ENCODE assay signal across 1 fruit fly cellular context in genomic region chrX:17829083-17829997, dm6.
TF ChIP-seq lines count a peak whose summit lies in the region.

No protein-coding gene starts in this region.

TF ChIP-seq in whole organism, embryonic, 481 proteins besides CTCF, POLR2A, EP300 and RAD21 (continued from another document and continues in another):
- peak; percentile 65 for TF ChIP-seq CG3407 (GFP tag; optimal IDR thresholded peaks at IDR 0.05; lab: Kevin White, UChicago)
- TF ChIP-seq CG10543 (GFP tag; optimal IDR thresholded peaks at IDR 0.05; lab: Kevin White, UChicago), result no peak
- TF ChIP-seq Lhr (GFP tag; optimal IDR thresholded peaks at IDR 0.05; lab: Kevin White, UChicago), result peak; percentile 70
- peak; percentile 34; the same call in 1 of the 2 replicates for TF ChIP-seq CG32772 (GFP tag; IDR thresholded peaks at IDR 0.05; lab: Robert Waterston, UW)
- TF ChIP-seq Hmr (GFP tag; optimal IDR thresholded peaks at IDR 0.05; lab: Kevin White, UChicago), result peak; percentile 7
- TF ChIP-seq CG33557 (GFP tag; optimal IDR thresholded peaks at IDR 0.05; lab: Kevin White, UChicago), result peak; percentile 79
- no peak for TF ChIP-seq da (GFP tag; optimal IDR thresholded peaks at IDR 0.05; lab: Kevin White, UChicago)
- no peak for TF ChIP-seq shn (GFP tag; optimal IDR thresholded peaks at IDR 0.05; lab: Kevin White, UChicago)
- TF ChIP-seq CG14667 (GFP tag; IDR thresholded peaks at IDR 0.05; lab: Robert Waterston, UW), result no peak
- TF ChIP-seq Atf6 (GFP tag; IDR thresholded peaks at IDR 0.05; lab: Robert Waterston, UW), result no peak
- TF ChIP-seq Meics (GFP tag; optimal IDR thresholded peaks at IDR 0.05; lab: Kevin White, UChicago), result no peak
- TF ChIP-seq Bgb (GFP tag; IDR thresholded peaks at IDR 0.05; lab: Robert Waterston, UW; ENCODE audit: partially characterized antibody), result no peak
- TF ChIP-seq kay (GFP tag; optimal IDR thresholded peaks at IDR 0.05; lab: Kevin White, UChicago), result peak; percentile 10
- peak; percentile 54 for TF ChIP-seq CG4820 (GFP tag; optimal IDR thresholded peaks at IDR 0.05; lab: Kevin White, UChicago)
- no peak for TF ChIP-seq Sry-β (GFP tag; optimal IDR thresholded peaks at IDR 0.05; lab: Kevin White, UChicago)
- TF ChIP-seq CG3838 (GFP tag; optimal IDR thresholded peaks at IDR 0.05; lab: Kevin White, UChicago), result no peak
- TF ChIP-seq CG13123 (GFP tag; optimal IDR thresholded peaks at IDR 0.05; lab: Kevin White, UChicago), result no peak
- TF ChIP-seq ham (GFP tag; IDR thresholded peaks at IDR 0.05; lab: Robert Waterston, UW), result no peak
- TF ChIP-seq Fer3 (tag; optimal IDR thresholded peaks at IDR 0.05; lab: Kevin White, UChicago), result peak; percentile 14
- TF ChIP-seq Atf3 (GFP tag; optimal IDR thresholded peaks at IDR 0.05; lab: Kevin White, UChicago), result no peak
- no peak for TF ChIP-seq Kr (GFP tag; optimal IDR thresholded peaks at IDR 0.05; lab: Kevin White, UChicago)
- no peak for TF ChIP-seq Opbp (GFP tag; IDR thresholded peaks at IDR 0.05; lab: Robert Waterston, UW; ENCODE audit: partially characterized antibody)
- no peak for TF ChIP-seq CG3995 (GFP tag; optimal IDR thresholded peaks at IDR 0.05; lab: Kevin White, UChicago)
- TF ChIP-seq Deaf1 (tag; optimal IDR thresholded peaks at IDR 0.05; lab: Kevin White, UChicago), result peak; percentile 31
- peak; percentile 14; the same call in 1 of the 2 replicates for TF ChIP-seq seq (GFP tag; IDR thresholded peaks at IDR 0.05; lab: Robert Waterston, UW)
- no peak for TF ChIP-seq CG11398 (GFP tag; optimal IDR thresholded peaks at IDR 0.05; lab: Kevin White, UChicago)
- peak; percentile 80 for TF ChIP-seq p53 (GFP tag; optimal IDR thresholded peaks at IDR 0.05; lab: Kevin White, UChicago)
- no peak for TF ChIP-seq psq (GFP tag; optimal IDR thresholded peaks at IDR 0.05; lab: Kevin White, UChicago)
- TF ChIP-seq Hey (tag; optimal IDR thresholded peaks at IDR 0.05; lab: Kevin White, UChicago), result no peak
- TF ChIP-seq pb (GFP tag; optimal IDR thresholded peaks at IDR 0.05; lab: Kevin White, UChicago), result no peak
- TF ChIP-seq otp (GFP tag; IDR thresholded peaks at IDR 0.05; lab: Robert Waterston, UW), result no peak
- TF ChIP-seq fu2 (GFP tag; optimal IDR thresholded peaks at IDR 0.05; lab: Kevin White, UChicago), result no peak
- TF ChIP-seq pnt (GFP tag; optimal IDR thresholded peaks at IDR 0.05; lab: Kevin White, UChicago), result no peak
- no peak for TF ChIP-seq Elba2 (GFP tag; optimal IDR thresholded peaks at IDR 0.05; lab: Kevin White, UChicago)
- no peak for TF ChIP-seq Sin3A (optimal IDR thresholded peaks at IDR 0.05; lab: Kevin White, UChicago)
- no peak for TF ChIP-seq Tbp (GFP tag; optimal IDR thresholded peaks at IDR 0.05; lab: Kevin White, UChicago)
- 0 out of 2 replicates have a peak, but pooled peaks have one; percentile 6 for TF ChIP-seq CG5953 (GFP tag; IDR thresholded peaks at IDR 0.05; lab: Robert Waterston, UW)
- TF ChIP-seq ssp (GFP tag; IDR thresholded peaks at IDR 0.05; lab: Robert Waterston, UW), result no peak
- no peak for TF ChIP-seq pzg (GFP tag; optimal IDR thresholded peaks at IDR 0.05; lab: Kevin White, UChicago)
- no peak for TF ChIP-seq ato (GFP tag; IDR thresholded peaks at IDR 0.05; lab: Robert Waterston, UW; ENCODE audit: partially characterized antibody)
- no peak for TF ChIP-seq rib (GFP tag; IDR thresholded peaks at IDR 0.05; lab: Robert Waterston, UW)
- TF ChIP-seq CG2712 (tag; optimal IDR thresholded peaks at IDR 0.05; lab: Kevin White, UChicago), result peak; percentile 88
- no peak; the same call in 1 of the 2 replicates for TF ChIP-seq vvl (GFP tag; IDR thresholded peaks at IDR 0.05; lab: Robert Waterston, UW)
- peak; percentile 48 for TF ChIP-seq PHDP (tag; optimal IDR thresholded peaks at IDR 0.05; lab: Kevin White, UChicago)
- no peak for TF ChIP-seq bbx (GFP tag; IDR thresholded peaks at IDR 0.05; lab: Robert Waterston, UW; ENCODE audit: partially characterized antibody)
- TF ChIP-seq CG12299 (tag; optimal IDR thresholded peaks at IDR 0.05; lab: Kevin White, UChicago), result no peak
- TF ChIP-seq CG8359 (GFP tag; optimal IDR thresholded peaks at IDR 0.05; lab: Kevin White, UChicago; ENCODE audit: borderline replicate concordance), result peak; percentile 63
- peak; percentile 29 for TF ChIP-seq Six4 (GFP tag; optimal IDR thresholded peaks at IDR 0.05; lab: Kevin White, UChicago)
- TF ChIP-seq cas (GFP tag; IDR thresholded peaks at IDR 0.05; lab: Robert Waterston, UW), result no peak
- no peak for TF ChIP-seq MBD-R2 (GFP tag; IDR thresholded peaks at IDR 0.05; lab: Robert Waterston, UW)
- peak; percentile 60 for TF ChIP-seq CG12219 (GFP tag; optimal IDR thresholded peaks at IDR 0.05; lab: Kevin White, UChicago)
- TF ChIP-seq CG12236 (GFP tag; optimal IDR thresholded peaks at IDR 0.05; lab: Kevin White, UChicago), result peak; percentile 10
- TF ChIP-seq pros (GFP tag; optimal IDR thresholded peaks at IDR 0.05; lab: Kevin White, UChicago), result peak; percentile 72
- peak; percentile 78 for TF ChIP-seq CoRest (tag; optimal IDR thresholded peaks at IDR 0.05; lab: Kevin White, UChicago)
- no peak for TF ChIP-seq ind (GFP tag; optimal IDR thresholded peaks at IDR 0.05; lab: Kevin White, UChicago)
- TF ChIP-seq Lim3 (GFP tag; IDR thresholded peaks at IDR 0.05; lab: Robert Waterston, UW), result no peak
- TF ChIP-seq TFAM (GFP tag; optimal IDR thresholded peaks at IDR 0.05; lab: Kevin White, UChicago), result peak; percentile 10
- peak; percentile 76 for TF ChIP-seq CG10267 (tag; optimal IDR thresholded peaks at IDR 0.05; lab: Kevin White, UChicago)
- TF ChIP-seq dati (GFP tag; IDR thresholded peaks at IDR 0.05; lab: Robert Waterston, UW), result no peak
- TF ChIP-seq Awh (GFP tag; IDR thresholded peaks at IDR 0.05; lab: Robert Waterston, UW), result no peak
- no peak for TF ChIP-seq slou (GFP tag; optimal IDR thresholded peaks at IDR 0.05; lab: Kevin White, UChicago)
- TF ChIP-seq C15 (GFP tag; IDR thresholded peaks at IDR 0.05; lab: Robert Waterston, UW), result no peak
- no peak for TF ChIP-seq CrebB (tag; optimal IDR thresholded peaks at IDR 0.05; lab: Kevin White, UChicago)
- peak; percentile 14 for TF ChIP-seq CG10462 (GFP tag; optimal IDR thresholded peaks at IDR 0.05; lab: Kevin White, UChicago)
- TF ChIP-seq Blimp-1 (GFP tag; optimal IDR thresholded peaks at IDR 0.05; lab: Kevin White, UChicago), result peak; percentile 50
- TF ChIP-seq CG31224 (GFP tag; IDR thresholded peaks at IDR 0.05; lab: Robert Waterston, UW), result no peak
- TF ChIP-seq pfk (GFP tag; optimal IDR thresholded peaks at IDR 0.05; lab: Kevin White, UChicago), result no peak
- no peak for TF ChIP-seq NK7.1 (GFP tag; optimal IDR thresholded peaks at IDR 0.05; lab: Kevin White, UChicago)
- no peak for TF ChIP-seq vfl (GFP tag; optimal IDR thresholded peaks at IDR 0.05; lab: Kevin White, UChicago)
- no peak for TF ChIP-seq Hmx (GFP tag; optimal IDR thresholded peaks at IDR 0.05; lab: Kevin White, UChicago)
- no peak for TF ChIP-seq bab2 (GFP tag; optimal IDR thresholded peaks at IDR 0.05; lab: Kevin White, UChicago)
- peak; percentile 61 for TF ChIP-seq CG7271 (tag; optimal IDR thresholded peaks at IDR 0.05; lab: Kevin White, UChicago)
- peak; percentile 56 to 69 for TF ChIP-seq chif (GFP tag; optimal IDR thresholded peaks at IDR 0.05; lab: Kevin White, UChicago)
- TF ChIP-seq Asciz (GFP tag; optimal IDR thresholded peaks at IDR 0.05; lab: Kevin White, UChicago), result peak; percentile 71
- TF ChIP-seq CG2889 (GFP tag; IDR thresholded peaks at IDR 0.05; lab: Robert Waterston, UW), result no peak
- TF ChIP-seq sens (GFP tag; lab: Kevin White, UChicago), result peak; percentile 90
- no peak for TF ChIP-seq peb (GFP tag; IDR thresholded peaks at IDR 0.05; lab: Robert Waterston, UW)
- TF ChIP-seq Gug (GFP tag; IDR thresholded peaks at IDR 0.05; lab: Robert Waterston, UW), result no peak; the same call in 3 of the 4 replicates
- TF ChIP-seq ttk (GFP tag; IDR thresholded peaks at IDR 0.05; lab: Robert Waterston, UW), result 0 out of 2 replicates have a peak, but pooled peaks have one; percentile 9
- no peak for TF ChIP-seq D (optimal IDR thresholded peaks at IDR 0.05; lab: Kevin White, UChicago)
- TF ChIP-seq D (GFP tag; optimal IDR thresholded peaks at IDR 0.05; lab: Kevin White, UChicago), result peak; percentile 79
- TF ChIP-seq CG18011 (GFP tag; optimal IDR thresholded peaks at IDR 0.05; lab: Kevin White, UChicago), result no peak
- TF ChIP-seq nau (GFP tag; optimal IDR thresholded peaks at IDR 0.05; lab: Kevin White, UChicago), result peak; percentile 47
- peak; percentile 42 for TF ChIP-seq CG1233 (GFP tag; optimal IDR thresholded peaks at IDR 0.05; lab: Kevin White, UChicago)
- no peak for TF ChIP-seq Aef1 (GFP tag; IDR thresholded peaks at IDR 0.05; lab: Robert Waterston, UW)
- TF ChIP-seq aop (GFP tag; IDR thresholded peaks at IDR 0.05; lab: Robert Waterston, UW), result no peak
- no peak for TF ChIP-seq Doc2 (GFP tag; IDR thresholded peaks at IDR 0.05; lab: Robert Waterston, UW)
- no peak for TF ChIP-seq gt (GFP tag; IDR thresholded peaks at IDR 0.05; lab: Robert Waterston, UW)
- TF ChIP-seq Dbx (GFP tag; IDR thresholded peaks at IDR 0.05; lab: Robert Waterston, UW), result no peak
- TF ChIP-seq ranshi (GFP tag; IDR thresholded peaks at IDR 0.05; lab: Robert Waterston, UW), result 0 out of 2 replicates have a peak, but pooled peaks have one; percentile 11
- no peak for TF ChIP-seq Side (GFP tag; optimal IDR thresholded peaks at IDR 0.05; lab: Kevin White, UChicago)
- no peak for TF ChIP-seq Poxn (GFP tag; IDR thresholded peaks at IDR 0.05; lab: Robert Waterston, UW)
- TF ChIP-seq tgo (GFP tag; IDR thresholded peaks at IDR 0.05; lab: Robert Waterston, UW), result no peak
- no peak for TF ChIP-seq sim (GFP tag; IDR thresholded peaks at IDR 0.05; lab: Robert Waterston, UW)
- no peak for TF ChIP-seq dpn (GFP tag; optimal IDR thresholded peaks at IDR 0.05; lab: Kevin White, UChicago)
- peak; percentile 53 for TF ChIP-seq ac (GFP tag; optimal IDR thresholded peaks at IDR 0.05; lab: Kevin White, UChicago)
- TF ChIP-seq nmo (GFP tag; optimal IDR thresholded peaks at IDR 0.05; lab: Kevin White, UChicago), result peak; percentile 87
- peak; percentile 38 for TF ChIP-seq sisA (GFP tag; IDR thresholded peaks at IDR 0.05; lab: Robert Waterston, UW)
- peak; percentile 62 for TF ChIP-seq CG2875 (GFP tag; optimal IDR thresholded peaks at IDR 0.05; lab: Kevin White, UChicago)
- TF ChIP-seq CG4404 (GFP tag; IDR thresholded peaks at IDR 0.05; lab: Robert Waterston, UW), result peak; percentile 61
- TF ChIP-seq stwl (tag; optimal IDR thresholded peaks at IDR 0.05; lab: Kevin White, UChicago), result no peak
- TF ChIP-seq al (GFP tag; IDR thresholded peaks at IDR 0.05; lab: Robert Waterston, UW), result no peak
- peak; percentile 73 for TF ChIP-seq gcm (GFP tag; optimal IDR thresholded peaks at IDR 0.05; lab: Kevin White, UChicago)
- peak; percentile 78 for TF ChIP-seq zen (tag; optimal IDR thresholded peaks at IDR 0.05; lab: Kevin White, UChicago)
- TF ChIP-seq pita (GFP tag; optimal IDR thresholded peaks at IDR 0.05; lab: Kevin White, UChicago), result no peak
- TF ChIP-seq row (GFP tag; IDR thresholded peaks at IDR 0.05; lab: Robert Waterston, UW), result no peak; the same call in 1 of the 3 replicates
- no peak for TF ChIP-seq CG12744 (GFP tag; optimal IDR thresholded peaks at IDR 0.05; lab: Kevin White, UChicago)
- TF ChIP-seq CG14965 (GFP tag; optimal IDR thresholded peaks at IDR 0.05; lab: Kevin White, UChicago; ENCODE audit: borderline replicate concordance), result no peak
- TF ChIP-seq CG9215 (GFP tag; IDR thresholded peaks at IDR 0.05; lab: Robert Waterston, UW), result no peak
- TF ChIP-seq CG4730 (GFP tag; IDR thresholded peaks at IDR 0.05; lab: Robert Waterston, UW), result no peak
- TF ChIP-seq cg (GFP tag; optimal IDR thresholded peaks at IDR 0.05; lab: Kevin White, UChicago), result peak; percentile 78
- 0 out of 3 replicates have a peak, but pooled peaks have one; percentile 5 for TF ChIP-seq Mrtf (GFP tag; IDR thresholded peaks at IDR 0.05; lab: Robert Waterston, UW)
- no peak for TF ChIP-seq CG2120 (GFP tag; optimal IDR thresholded peaks at IDR 0.05; lab: Kevin White, UChicago)
- no peak for TF ChIP-seq amos (GFP tag; IDR thresholded peaks at IDR 0.05; lab: Robert Waterston, UW; ENCODE audit: partially characterized antibody)
- TF ChIP-seq Ssrp (tag; optimal IDR thresholded peaks at IDR 0.05; lab: Kevin White, UChicago), result peak; percentile 67
- no peak for TF ChIP-seq wdn (GFP tag; IDR thresholded peaks at IDR 0.05; lab: Robert Waterston, UW)
- peak; percentile 64 for TF ChIP-seq unpg (GFP tag; optimal IDR thresholded peaks at IDR 0.05; lab: Kevin White, UChicago)
- no peak for TF ChIP-seq CG32767 (GFP tag; IDR thresholded peaks at IDR 0.05; lab: Robert Waterston, UW)
- TF ChIP-seq Neu2 (GFP tag; optimal IDR thresholded peaks at IDR 0.05; lab: Kevin White, UChicago; ENCODE audit: borderline replicate concordance), result no peak
- peak; percentile 65 for TF ChIP-seq croc (GFP tag; conservative IDR thresholded peaks at IDR 0.05; lab: Robert Waterston, UW)
- no peak for TF ChIP-seq CG14441 (GFP tag; IDR thresholded peaks at IDR 0.05; lab: Robert Waterston, UW)
- peak; percentile 45 for TF ChIP-seq CG10431 (GFP tag; optimal IDR thresholded peaks at IDR 0.05; lab: Kevin White, UChicago)
- no peak for TF ChIP-seq btn (GFP tag; optimal IDR thresholded peaks at IDR 0.05; lab: Kevin White, UChicago)
- TF ChIP-seq CG12942 (GFP tag; optimal IDR thresholded peaks at IDR 0.05; lab: Kevin White, UChicago), result peak; percentile 24
- TF ChIP-seq so (GFP tag; IDR thresholded peaks at IDR 0.05; lab: Robert Waterston, UW), result no peak; the same call in 1 of the 3 replicates
- TF ChIP-seq CG13424 (tag; optimal IDR thresholded peaks at IDR 0.05; lab: Kevin White, UChicago), result peak; percentile 70
- no peak for TF ChIP-seq luna (GFP tag; optimal IDR thresholded peaks at IDR 0.05; lab: Kevin White, UChicago)
- TF ChIP-seq CG5245 (GFP tag; optimal IDR thresholded peaks at IDR 0.05; lab: Kevin White, UChicago), result peak; percentile 8
- TF ChIP-seq CG15011 (GFP tag; optimal IDR thresholded peaks at IDR 0.05; lab: Kevin White, UChicago), result peak; percentile 33
- peak; percentile 87 for TF ChIP-seq CG11696 (GFP tag; IDR thresholded peaks at IDR 0.05; lab: Robert Waterston, UW)
- TF ChIP-seq dysf (GFP tag; IDR thresholded peaks at IDR 0.05; lab: Robert Waterston, UW), result no peak; the same call in 2 of the 3 replicates
- no peak for TF ChIP-seq fru (optimal IDR thresholded peaks at IDR 0.05; lab: Kevin White, UChicago)
- TF ChIP-seq CG11504 (tag; optimal IDR thresholded peaks at IDR 0.05; lab: Kevin White, UChicago), result peak; percentile 83
- TF ChIP-seq kah (GFP tag; optimal IDR thresholded peaks at IDR 0.05; lab: Kevin White, UChicago), result peak; percentile 38
- TF ChIP-seq maf-S (GFP tag; optimal IDR thresholded peaks at IDR 0.05; lab: Kevin White, UChicago), result no peak
- TF ChIP-seq CG6175 (GFP tag; IDR thresholded peaks at IDR 0.05; lab: Robert Waterston, UW), result no peak
